Worm (Caenorhabditis elegans) whole organism, young adult: Measurements from ENCODE around the gene Y56A3A.6.

ENCODE experiments used
- B0019.2 ChIP-seq: fragments of 200-800 bp; sonication (Bioruptor generic); conservative IDR thresholded peaks from 2 replicates; pipeline ENCODE4 v1.3.6; 2022; ENCODE audit warnings: missing genetic modification reagents, missing genetic modification characterization, missing compliant biosample characterization
- C17E4.6 ChIP-seq: fragments of 200-800 bp; sonication (Bioruptor generic); IDR thresholded peaks from 2 replicates; pipeline ENCODE4 v1.3.6; 2022; ENCODE audit warnings: missing genetic modification reagents, missing genetic modification characterization, missing compliant biosample characterization
- F49E8.2 ChIP-seq: sonication (generic microtip); optimal IDR thresholded peaks from 3 replicates; lab custom pipeline; 2017; ENCODE audit warnings: missing genetic modification characterization, mild to moderate bottlenecking, missing compliant biosample characterization, antibody characterized with exemption, moderate library complexity; ENCODE audit not compliant: insufficient read depth
- Y53G8AR.9 ChIP-seq: fragments of 200-800 bp; sonication (Bioruptor generic); conservative IDR thresholded peaks from 2 replicates; pipeline ENCODE4 v1.3.6; 2022; ENCODE audit warnings: missing genetic modification reagents, missing genetic modification characterization, missing compliant biosample characterization
- akir-1 ChIP-seq: fragments of 200-800 bp; sonication (Bioruptor generic); optimal IDR thresholded peaks from 2 replicates; lab custom pipeline; 2018; ENCODE audit warnings: mild to moderate bottlenecking, missing genetic modification characterization, moderate library complexity, missing compliant biosample characterization
- bed-2 ChIP-seq: fragments of 200-800 bp; sonication (Bioruptor generic); IDR thresholded peaks from 2 replicates; pipeline ENCODE4 v1.3.6; 2022; ENCODE audit warnings: missing genetic modification reagents, missing genetic modification characterization, missing compliant biosample characterization
- ceh-79 ChIP-seq: sonication (generic microtip); optimal IDR thresholded peaks from 2 replicates; lab custom pipeline; 2017; ENCODE audit warnings: mild to moderate bottlenecking, missing genetic modification characterization, missing compliant biosample characterization
- dpl-1 ChIP-seq: fragments of 150-350 bp; optimal IDR thresholded peaks from 2 replicates; lab custom pipeline; 2014; ENCODE audit warnings: missing biosample characterization, missing genetic modification reagents, missing genetic modification characterization
- lsy-27 ChIP-seq: sonication (generic microtip); optimal IDR thresholded peaks from 2 replicates; lab custom pipeline; 2017; ENCODE audit warnings: missing genetic modification characterization, mild to moderate bottlenecking, missing compliant biosample characterization, antibody characterized with exemption, missing genotype, borderline replicate concordance; ENCODE audit not compliant: insufficient read depth
- nfya-1 ChIP-seq: sonication (generic microtip); optimal IDR thresholded peaks from 2 replicates; lab custom pipeline; 2017; ENCODE audit warnings: antibody characterized with exemption, missing compliant biosample characterization, missing genetic modification characterization, borderline replicate concordance; ENCODE audit not compliant: insufficient read depth
- nhr-90 ChIP-seq: sonication (generic microtip); optimal IDR thresholded peaks from 2 replicates; lab custom pipeline; 2016; ENCODE audit warnings: missing genotype, mild to moderate bottlenecking, missing genetic modification characterization, missing compliant biosample characterization
- snpc-3.4 ChIP-seq: sonication (generic microtip); optimal IDR thresholded peaks from 2 replicates; lab custom pipeline; 2017; ENCODE audit warnings: missing genetic modification characterization, mild to moderate bottlenecking, missing compliant biosample characterization, antibody characterized with exemption, moderate library complexity, missing genotype, missing genetic modification reagents
- snpc-4 ChIP-seq, 5 experiments: fragments of 150-350 bp in 1 of 5; sonication (generic microtip) in 4 of 5; optimal IDR thresholded peaks; 2 replicates each; lab custom pipeline; 2014 to 2018; ENCODE audit warnings: missing genetic modification characterization in 5 of 5, missing biosample characterization in 3 of 5, antibody characterized with exemption in 2 of 5, mild to moderate bottlenecking in 2 of 5, missing compliant biosample characterization in 2 of 5, missing genotype in 2 of 5, moderate library complexity in 2 of 5, missing genetic modification reagents in 1 of 5
- zim-3 ChIP-seq: sonication (generic microtip); optimal IDR thresholded peaks from 2 replicates; lab custom pipeline; 2017; ENCODE audit warnings: mild to moderate bottlenecking, missing genetic modification characterization, moderate library complexity, missing compliant biosample characterization

DNA sequence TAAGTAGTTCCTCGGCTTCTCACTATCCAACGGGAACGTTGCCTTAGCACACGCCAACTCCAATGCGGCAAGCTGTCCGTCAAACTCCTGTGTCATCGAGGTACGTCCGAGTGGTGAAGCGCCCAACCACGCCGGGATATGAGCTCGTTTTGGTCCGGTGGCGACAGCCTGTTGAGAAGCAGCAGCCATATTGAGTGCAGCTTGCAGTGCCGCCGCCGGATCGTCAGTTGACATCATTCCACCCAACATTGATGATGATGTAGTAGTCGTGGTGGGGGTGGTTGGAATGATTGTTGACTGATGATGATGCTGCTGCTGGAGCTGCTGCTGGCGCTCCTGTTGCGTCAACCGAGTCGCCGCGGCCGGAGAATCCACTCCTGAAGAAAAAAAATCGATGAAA lies 45.2 kb downstream of the Y56A3A.6 start:
- no peak for TF ChIP-seq snpc-4 (GFP tag; optimal IDR thresholded peaks at IDR 0.05; lab: Kevin White, UChicago)
- TF ChIP-seq snpc-4 (tag; optimal IDR thresholded peaks at IDR 0.05; lab: Kevin White, UChicago) = no peak
- TF ChIP-seq nhr-90 (tag; lab: Kevin White, UChicago) = no peak
- no peak for TF ChIP-seq nfya-1 (tag; lab: Kevin White, UChicago)
- TF ChIP-seq dpl-1 (GFP tag; lab: Kevin White, UChicago) = no peak
- no peak for TF ChIP-seq ceh-79
- no peak for TF ChIP-seq C17E4.6 (GFP tag; lab: Robert Waterston, UW)
- no peak for TF ChIP-seq snpc-3.4 (tag; lab: Kevin White, UChicago)
- TF ChIP-seq F49E8.2 (tag; lab: Kevin White, UChicago) = no peak
- TF ChIP-seq zim-3 (tag; lab: Kevin White, UChicago) = peak; percentile 8
- TF ChIP-seq lsy-27 (tag; lab: Kevin White, UChicago) = no peak
- TF ChIP-seq akir-1 (GFP tag; lab: Kevin White, UChicago) = no peak
- TF ChIP-seq Y53G8AR.9 = no peak
- TF ChIP-seq B0019.2 (GFP tag; lab: Robert Waterston, UW) = no peak
- no peak for TF ChIP-seq bed-2 (GFP tag; lab: Robert Waterston, UW)
